Fruit fly (Drosophila melanogaster): Measurements from ENCODE around the gene CG9312.

CG9312 gene

DNA sequence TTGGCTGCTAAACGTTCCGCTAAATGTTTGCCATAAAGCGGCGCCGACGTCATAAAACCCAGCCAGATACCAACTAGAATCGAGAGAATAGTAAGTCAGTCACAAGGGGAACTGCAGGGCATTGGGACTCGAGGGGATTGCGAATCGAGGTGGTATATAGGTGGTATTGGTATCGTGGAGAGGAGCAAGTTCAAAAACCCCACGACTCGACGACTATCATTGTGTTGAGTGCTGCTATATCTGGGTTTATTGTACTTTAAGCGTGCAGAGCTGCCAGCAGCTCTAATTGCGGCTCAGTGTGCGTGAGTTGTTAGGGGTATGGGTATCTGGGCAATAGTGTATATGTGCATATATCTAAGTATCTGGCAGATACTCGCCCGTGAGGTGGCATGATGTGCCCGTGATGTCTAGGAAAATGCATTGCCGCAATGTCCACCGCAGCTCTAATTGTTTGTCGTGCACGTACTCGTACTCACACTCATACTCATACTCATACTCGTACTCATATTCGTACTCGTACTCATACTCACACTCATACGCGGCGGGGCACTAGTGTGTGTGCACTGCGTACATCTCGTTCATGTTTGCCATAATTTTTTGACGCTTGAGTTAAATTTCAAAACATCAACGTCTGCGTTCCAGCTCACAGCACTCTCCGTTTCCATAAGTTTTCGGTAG lies 40.6 kb downstream of the CG9312 start (continued):
- TF ChIP-seq disco-r (GFP tag; optimal IDR thresholded peaks at IDR 0.05) (no peak), Adf1 (GFP tag; IDR thresholded peaks at IDR 0.05) (no peak), CG6683 (GFP tag; optimal IDR thresholded peaks at IDR 0.05) (no peak)

- TF ChIP-seq CG17361 (GFP tag; IDR thresholded peaks at IDR 0.05) (0 out of 3 replicates have a peak, but pooled peaks have one; percentile 23), prd (optimal IDR thresholded peaks at IDR 0.05) (no peak), prd (GFP tag; IDR thresholded peaks at IDR 0.05) (0 out of 3 replicates have a peak, but pooled peaks have one; percentile 19), CG3407 (GFP tag; optimal IDR thresholded peaks at IDR 0.05) (no peak), D19A (tag; optimal IDR thresholded peaks at IDR 0.05) (peak; percentile 13), Xrp1 (GFP tag; IDR thresholded peaks at IDR 0.05) (peak; percentile 11; the same call in 1 of the 2 replicates), dmrt99B (tag; optimal IDR thresholded peaks at IDR 0.05) (peak; percentile 29), CG2678 (tag; optimal IDR thresholded peaks at IDR 0.05) (peak; percentile 18), H15 (GFP tag; IDR thresholded peaks at IDR 0.05) (no peak), CG7556 (GFP tag; optimal IDR thresholded peaks at IDR 0.05) (peak; percentile 19), fd102C (GFP tag; optimal IDR thresholded peaks at IDR 0.05) (no peak), gem (tag; optimal IDR thresholded peaks at IDR 0.05) (peak; percentile 34), CkIIα-i1 (GFP tag; IDR thresholded peaks at IDR 0.05) (no peak), row (GFP tag; IDR thresholded peaks at IDR 0.05) (0 out of 3 replicates have a peak, but pooled peaks have one; percentile 17), eve (GFP tag; optimal IDR thresholded peaks at IDR 0.05) (peak in 1 of 2 experiments; percentile 46), CG4617 (GFP tag; optimal IDR thresholded peaks at IDR 0.05; ENCODE audit: borderline replicate concordance) (no peak), CG30403 (GFP tag; optimal IDR thresholded peaks at IDR 0.05) (peak; percentile 5), bsh (GFP tag; optimal IDR thresholded peaks at IDR 0.05) (peak in 1 of 2 experiments; percentile 1), nmo (GFP tag; optimal IDR thresholded peaks at IDR 0.05) (peak; percentile 21), CG11504 (tag; optimal IDR thresholded peaks at IDR 0.05) (peak; percentile 28), CG18262 (tag; optimal IDR thresholded peaks at IDR 0.05) (peak; percentile 12), ken (GFP tag; IDR thresholded peaks at IDR 0.05) (no peak), sens (GFP tag) (peak; percentile 66), lola (GFP tag; optimal IDR thresholded peaks at IDR 0.05) (peak in 1 of 3 experiments; percentile 0), Sox100B (GFP tag; optimal IDR thresholded peaks at IDR 0.05) (peak; percentile 16), phol (tag; optimal IDR thresholded peaks at IDR 0.05) (peak; percentile 7), Hr51 (GFP tag; optimal IDR thresholded peaks at IDR 0.05) (peak in 1 of 2 experiments; percentile 18)
Observed at dm6 chr3R:13806710-13807093, 41.1 kb downstream of the CG9312 start.

DNA sequence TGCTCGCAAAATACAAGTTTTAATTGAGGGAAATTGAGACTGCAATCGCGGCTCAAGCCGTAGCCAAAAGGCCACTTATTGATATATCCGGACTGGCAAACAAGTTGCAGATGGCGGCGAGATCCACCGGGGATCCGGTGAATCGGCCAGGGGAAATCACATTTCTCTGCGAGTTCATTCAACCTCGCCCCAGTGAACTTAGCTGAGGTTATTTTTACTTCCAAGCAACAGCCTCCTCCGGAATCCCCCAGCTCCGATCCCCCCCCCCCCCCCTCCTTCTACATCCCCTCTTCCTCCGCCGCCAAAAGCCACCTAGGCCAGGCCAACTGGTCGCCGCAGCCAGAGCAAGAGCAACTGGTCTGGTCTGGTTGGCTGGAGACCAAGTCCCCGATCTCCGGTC lies 41.8 kb downstream of the CG9312 start:
- TF ChIP-seq CG10366 (GFP tag; IDR thresholded peaks at IDR 0.05) = no peak
- peak; percentile 59 for TF ChIP-seq crol (GFP tag; IDR thresholded peaks at IDR 0.05)
- peak; percentile 26 for TF ChIP-seq Ets65A (GFP tag)

DNA sequence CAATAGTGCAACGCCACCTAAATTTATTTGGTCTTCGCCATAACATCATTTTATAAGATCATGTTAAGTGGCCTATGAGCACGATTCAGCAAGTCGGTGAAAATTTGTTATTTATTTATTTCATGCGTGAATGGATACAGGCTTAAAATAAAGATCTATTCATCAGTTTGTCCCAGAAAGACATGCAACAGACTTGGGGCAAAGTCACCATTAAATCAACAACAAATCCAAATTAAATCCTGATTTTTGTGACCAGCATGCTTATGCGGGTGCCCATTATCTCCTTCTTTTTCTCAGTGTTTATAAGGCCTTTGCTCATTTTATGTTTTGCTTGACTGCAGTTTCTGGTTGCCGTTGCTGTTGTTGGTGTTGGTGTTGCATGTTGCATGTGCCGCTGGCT lies 42.4 kb downstream of the CG9312 start:
- TF ChIP-seq bsh (GFP tag; optimal IDR thresholded peaks at IDR 0.05) (peak in 1 of 2 experiments; percentile 38), ro (GFP tag; IDR thresholded peaks at IDR 0.05) (no peak), CG17361 (GFP tag; IDR thresholded peaks at IDR 0.05) (0 out of 3 replicates have a peak, but pooled peaks have one; percentile 18), Drgx (GFP tag; IDR thresholded peaks at IDR 0.05) (0 out of 2 replicates have a peak, but pooled peaks have one; percentile 45), nmo (GFP tag; optimal IDR thresholded peaks at IDR 0.05) (peak; percentile 14), CG5180 (GFP tag; optimal IDR thresholded peaks at IDR 0.05) (no peak), sens (GFP tag) (peak; percentile 42)

Measured in whole organism, embryonic.